Worm (Caenorhabditis elegans) whole organism, L2 larva: ENCODE measurements around the gene C35A11.4.

ENCODE experiments used
- C34F6.9 ChIP-seq: fragments of 150-350 bp; optimal IDR thresholded peaks from 2 replicates; lab custom pipeline; 2014; ENCODE audit warnings: missing biosample characterization, missing genetic modification characterization
- F13H6.1 ChIP-seq: sonication (generic microtip); optimal IDR thresholded peaks from 2 replicates; lab custom pipeline; 2016; ENCODE audit warnings: missing genetic modification characterization, missing compliant biosample characterization
- Y55F3AM.14 ChIP-seq: fragments of 200-800 bp; sonication (Bioruptor generic); optimal IDR thresholded peaks from 2 replicates; lab custom pipeline; 2018; ENCODE audit warnings: mild to moderate bottlenecking, missing genetic modification characterization, missing compliant biosample characterization
- ZK546.5 ChIP-seq: sonication (generic microtip); optimal IDR thresholded peaks from 2 replicates; lab custom pipeline; 2017; ENCODE audit warnings: missing biosample characterization, missing genetic modification characterization
- alr-1 ChIP-seq: fragments of 150-350 bp; optimal IDR thresholded peaks from 2 replicates; lab custom pipeline; 2014; ENCODE audit warnings: missing biosample characterization, missing genetic modification characterization
- ama-1 ChIP-seq: fragments of 150-350 bp; optimal IDR thresholded peaks from 2 replicates; lab custom pipeline; 2018; ENCODE audit warnings: inconsistent platforms
- blmp-1 ChIP-seq: sonication (generic microtip); optimal IDR thresholded peaks from 2 replicates; lab custom pipeline; 2017; ENCODE audit warnings: missing genetic modification characterization, mild to moderate bottlenecking, missing compliant biosample characterization, antibody characterized with exemption, moderate library complexity; ENCODE audit not compliant: insufficient read depth
- ceh-82 ChIP-seq: fragments of 150-350 bp; optimal IDR thresholded peaks from 2 replicates; lab custom pipeline; 2014; ENCODE audit warnings: missing biosample characterization, missing genetic modification characterization
- egl-27 ChIP-seq: sonication (generic microtip); optimal IDR thresholded peaks from 3 replicates; lab custom pipeline; 2017; ENCODE audit warnings: missing biosample characterization, missing genetic modification reagents, missing genetic modification characterization
- elt-1 ChIP-seq: fragments of 150-350 bp; optimal IDR thresholded peaks from 2 replicates; lab custom pipeline; 2014; ENCODE audit warnings: missing biosample characterization, missing genetic modification characterization
- elt-3 ChIP-seq: sonication (generic microtip); optimal IDR thresholded peaks from 2 replicates; lab custom pipeline; 2017; ENCODE audit warnings: missing biosample characterization, missing genetic modification characterization
- fos-1 ChIP-seq: fragments of 150-350 bp; optimal IDR thresholded peaks from 2 replicates; lab custom pipeline; 2014; ENCODE audit warnings: missing biosample characterization, missing genetic modification characterization
- lin-11 ChIP-seq: fragments of 150-350 bp; sonication (generic microtip); optimal IDR thresholded peaks from 2 replicates; lab custom pipeline; 2014; ENCODE audit warnings: missing biosample characterization, missing genetic modification characterization, inconsistent platforms, mixed read lengths
- lin-13 ChIP-seq: fragments of 150-350 bp; optimal IDR thresholded peaks from 2 replicates; lab custom pipeline; 2014; ENCODE audit warnings: missing biosample characterization, missing genetic modification reagents, missing genetic modification characterization
- lin-39 ChIP-seq: fragments of 150-350 bp; optimal IDR thresholded peaks from 2 replicates; lab custom pipeline; 2014; ENCODE audit warnings: missing biosample characterization, missing genetic modification reagents, missing genetic modification characterization
- lsy-2 ChIP-seq, 2 experiments: fragments of 150-350 bp in 1 of 2; sonication (generic microtip) in 1 of 2; optimal IDR thresholded peaks; 2 replicates each; lab custom pipeline; 2014 to 2017; ENCODE audit warnings: missing biosample characterization in 2 of 2, missing genetic modification characterization in 2 of 2
- mbf-1 ChIP-seq: sonication (generic microtip); optimal IDR thresholded peaks from 2 replicates; lab custom pipeline; 2017; ENCODE audit warnings: missing biosample characterization, missing genetic modification characterization
- mdl-1 ChIP-seq, 2 experiments: fragments of 150-350 bp in 1 of 2; sonication (generic microtip) in 1 of 2; optimal IDR thresholded peaks; 2 replicates each; lab custom pipeline; 2017; ENCODE audit warnings: missing biosample characterization in 2 of 2, missing genetic modification characterization in 2 of 2
- nhr-11 ChIP-seq: fragments of 150-350 bp; optimal IDR thresholded peaks from 2 replicates; lab custom pipeline; 2014; ENCODE audit warnings: missing biosample characterization, missing genetic modification characterization
- nhr-12 ChIP-seq: fragments of 150-350 bp; optimal IDR thresholded peaks from 2 replicates; lab custom pipeline; 2014; ENCODE audit warnings: missing biosample characterization, missing genetic modification characterization
- nhr-21 ChIP-seq: fragments of 150-350 bp; optimal IDR thresholded peaks from 2 replicates; lab custom pipeline; 2014; ENCODE audit warnings: missing biosample characterization, missing genetic modification characterization
- nhr-23 ChIP-seq: fragments of 150-350 bp; optimal IDR thresholded peaks from 2 replicates; lab custom pipeline; 2014; ENCODE audit warnings: missing biosample characterization, missing genetic modification reagents, missing genetic modification characterization
- nhr-237 ChIP-seq: fragments of 150-350 bp; optimal IDR thresholded peaks from 2 replicates; lab custom pipeline; 2014; ENCODE audit warnings: missing biosample characterization, missing genetic modification characterization
- nhr-25 ChIP-seq: fragments of 150-350 bp; sonication (generic microtip); optimal IDR thresholded peaks from 3 replicates; lab custom pipeline; 2014; ENCODE audit warnings: missing biosample characterization, missing genetic modification characterization
- nhr-77 ChIP-seq: fragments of 150-350 bp; optimal IDR thresholded peaks from 2 replicates; lab custom pipeline; 2014; ENCODE audit warnings: missing biosample characterization, missing genetic modification characterization
- skn-1 ChIP-seq: sonication (generic microtip); optimal IDR thresholded peaks from 2 replicates; lab custom pipeline; 2017; ENCODE audit warnings: missing biosample characterization, missing genetic modification characterization
- sma-3 ChIP-seq: sonication (generic microtip); optimal IDR thresholded peaks from 2 replicates; lab custom pipeline; 2016; ENCODE audit warnings: missing genetic modification reagents, missing genetic modification characterization, missing compliant biosample characterization
- sma-9 ChIP-seq, 2 experiments: fragments of 150-350 bp in 1 of 2; sonication (generic microtip) in 1 of 2; optimal IDR thresholded peaks; 2 replicates each; lab custom pipeline; 2014 to 2016; ENCODE audit warnings: missing genetic modification characterization in 2 of 2, mild to moderate bottlenecking in 1 of 2, missing biosample characterization in 1 of 2, missing compliant biosample characterization in 1 of 2, missing genetic modification reagents in 1 of 2, moderate library complexity in 1 of 2
- snpc-4 ChIP-seq: fragments of 150-350 bp; optimal IDR thresholded peaks from 2 replicates; lab custom pipeline; 2014; ENCODE audit warnings: missing biosample characterization, missing genetic modification characterization
- unc-39 ChIP-seq: fragments of 150-350 bp; optimal IDR thresholded peaks from 2 replicates; lab custom pipeline; 2014; ENCODE audit warnings: missing biosample characterization, missing genetic modification characterization
- unc-55 ChIP-seq: fragments of 150-350 bp; sonication (generic microtip); optimal IDR thresholded peaks from 3 replicates; lab custom pipeline; 2014; ENCODE audit warnings: missing biosample characterization, missing genetic modification reagents, missing genetic modification characterization
- unc-62 ChIP-seq: fragments of 150-350 bp; optimal IDR thresholded peaks from 2 replicates; lab custom pipeline; 2014; ENCODE audit warnings: missing biosample characterization, missing genetic modification reagents, missing genetic modification characterization
- zag-1 ChIP-seq: fragments of 150-350 bp; optimal IDR thresholded peaks from 2 replicates; lab custom pipeline; 2014; ENCODE audit warnings: missing biosample characterization, missing genetic modification characterization
- ztf-11 ChIP-seq: sonication (generic microtip); optimal IDR thresholded peaks from 2 replicates; lab custom pipeline; 2017; ENCODE audit warnings: missing biosample characterization, missing genetic modification characterization
- ztf-4 ChIP-seq: fragments of 150-350 bp; optimal IDR thresholded peaks from 2 replicates; lab custom pipeline; 2014; ENCODE audit warnings: missing biosample characterization, missing genetic modification characterization

C35A11.4 gene

DNA sequence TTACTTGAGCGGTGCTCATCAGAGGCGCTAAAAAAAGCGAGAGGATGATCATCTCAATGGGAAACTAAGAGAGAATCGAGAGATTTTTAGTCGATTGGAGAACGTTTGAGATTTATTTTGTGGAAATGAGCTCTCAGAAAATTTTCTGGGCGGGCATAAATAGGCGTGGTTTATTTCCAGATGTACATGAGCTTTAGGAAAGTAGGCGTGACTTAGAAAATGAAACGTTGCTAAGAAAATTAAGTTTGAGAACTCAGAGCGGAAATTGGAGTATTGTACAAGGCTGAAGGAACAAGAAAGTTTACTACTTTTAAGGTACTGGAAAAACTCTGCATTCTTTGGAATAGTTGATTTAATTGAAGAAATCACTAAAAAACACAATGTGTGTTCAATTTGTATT lies 24.2 kb downstream of the C35A11.4 start, which contains the start of gene T09D3.9:
T09D3.9 (minus strand) TSS at position 101 of the 400 bp plus-strand sequence.
- TF ChIP-seq lin-39 (tag; lab: Kevin White, UChicago) (no peak), Y55F3AM.14 (GFP tag; lab: Kevin White, UChicago) (no peak), blmp-1 (tag; lab: Kevin White, UChicago) (no peak), nhr-21 (no peak), mdl-1 (tag; optimal IDR thresholded peaks at IDR 0.05; lab: Kevin White, UChicago) (no peak), nhr-23 (tag; lab: Kevin White, UChicago) (no peak), lsy-2 (tag; optimal IDR thresholded peaks at IDR 0.05; lab: Kevin White, UChicago) (no peak), alr-1 (tag; lab: Kevin White, UChicago) (no peak), zag-1 (tag; lab: Kevin White, UChicago) (no peak), C34F6.9 (tag; lab: Kevin White, UChicago) (no peak), mbf-1 (tag; lab: Kevin White, UChicago) (no peak), nhr-11 (tag; lab: Kevin White, UChicago) (no peak)
- TF ChIP-seq, all 48 proteins: peak for 0

DNA sequence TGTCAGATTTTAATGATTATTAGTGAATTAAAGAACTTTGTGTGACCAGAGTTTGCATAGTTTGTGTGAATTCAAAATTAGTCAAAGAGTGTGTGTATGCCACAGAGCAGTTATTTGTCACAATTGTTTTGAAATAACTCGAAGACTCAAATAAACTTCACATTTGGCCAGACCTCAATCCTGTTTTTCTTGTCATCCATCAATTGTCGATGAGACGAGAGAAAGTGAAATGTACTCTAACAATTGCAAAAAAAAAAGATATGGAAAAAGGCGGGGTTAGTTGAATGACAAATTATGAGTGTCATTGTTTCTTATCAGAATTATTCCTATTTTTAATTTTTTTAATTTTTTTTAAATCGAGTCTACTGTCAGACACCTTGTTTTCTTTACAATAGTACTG lies 28.1 kb downstream of the C35A11.4 start, which contains the start of gene T09D3.8:
T09D3.8 (plus strand) TSS at position 301 of the 400 bp plus-strand sequence.
- TF ChIP-seq egl-27 (tag; lab: Kevin White, UChicago): no peak
- no peak for TF ChIP-seq elt-1 (tag; lab: Kevin White, UChicago)
- no peak for TF ChIP-seq skn-1 (tag; lab: Kevin White, UChicago)
- no peak for TF ChIP-seq lin-13 (GFP tag; lab: Kevin White, UChicago)
- no peak for TF ChIP-seq alr-1 (tag; lab: Kevin White, UChicago)
- TF ChIP-seq nhr-23 (tag; lab: Kevin White, UChicago): no peak
- no peak for TF ChIP-seq zag-1 (tag; lab: Kevin White, UChicago)
- TF ChIP-seq elt-3: no peak
- TF ChIP-seq unc-62 (GFP tag; lab: Kevin White, UChicago): no peak
- TF ChIP-seq nhr-25 (tag; lab: Kevin White, UChicago): no peak

DNA sequence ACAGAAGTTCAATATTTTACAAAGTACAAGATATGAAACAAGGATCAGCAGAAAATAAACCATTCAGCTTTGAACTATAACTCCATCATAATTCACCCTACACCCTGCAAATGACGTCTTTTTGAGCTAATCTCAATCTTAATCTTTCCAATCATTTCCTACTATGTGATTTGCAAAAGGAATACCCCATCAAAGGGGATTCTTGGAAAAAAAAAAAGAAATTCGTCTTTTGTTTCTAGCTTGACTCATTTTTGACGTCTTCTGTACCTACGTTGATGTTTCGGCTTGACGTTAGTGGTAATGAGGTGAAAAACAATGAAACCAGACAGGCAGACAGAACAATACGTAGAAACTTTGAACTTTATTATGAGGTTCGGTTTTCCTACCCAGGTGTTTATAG lies 30.7 kb downstream of the C35A11.4 start:
- TF ChIP-seq nhr-77 (tag; lab: Kevin White, UChicago): no peak
- no peak for TF ChIP-seq blmp-1 (tag; lab: Kevin White, UChicago)
- TF ChIP-seq nhr-21: no peak
- no peak for TF ChIP-seq sma-3 (GFP tag; lab: Kevin White, UChicago)
- TF ChIP-seq alr-1 (tag; lab: Kevin White, UChicago): no peak
- no peak for TF ChIP-seq unc-55 (GFP tag; lab: Kevin White, UChicago)
- no peak for TF ChIP-seq ceh-82 (tag; lab: Kevin White, UChicago)
- TF ChIP-seq skn-1 (tag; lab: Kevin White, UChicago): no peak
- no peak for TF ChIP-seq unc-39 (tag; lab: Kevin White, UChicago)
- TF ChIP-seq lsy-2 (tag; optimal IDR thresholded peaks at IDR 0.05; lab: Kevin White, UChicago): no peak
- TF ChIP-seq F13H6.1 (tag; lab: Kevin White, UChicago): no peak
- TF ChIP-seq ztf-4 (tag; lab: Kevin White, UChicago): no peak
- no peak for TF ChIP-seq mbf-1 (tag; lab: Kevin White, UChicago)
- no peak for TF ChIP-seq sma-9 (GFP tag; optimal IDR thresholded peaks at IDR 0.05; lab: Kevin White, UChicago)
- no peak for TF ChIP-seq sma-9 (tag; optimal IDR thresholded peaks at IDR 0.05; lab: Kevin White, UChicago)
- TF ChIP-seq, all 48 proteins: peak for 0

DNA sequence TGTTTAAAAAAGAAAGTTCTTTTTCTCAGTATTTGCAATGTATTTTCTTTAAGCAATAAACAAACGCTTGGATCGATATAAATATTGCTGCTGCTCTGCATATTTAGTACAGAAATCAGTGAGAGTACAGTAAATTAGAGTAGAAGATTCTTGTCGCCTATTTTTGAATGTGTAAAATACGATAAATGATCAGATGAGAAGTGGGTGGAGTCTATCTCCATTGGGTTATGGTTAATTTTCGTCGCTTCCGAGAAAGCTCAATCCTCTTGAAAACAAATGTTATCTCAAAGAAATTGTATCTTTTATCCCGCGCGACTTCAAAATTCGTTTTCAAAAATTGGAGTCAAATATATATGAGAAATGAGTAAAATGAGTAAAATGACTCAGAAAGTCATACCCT lies 34.2 kb downstream of the C35A11.4 start, which contains the start of gene nhr-216:
nhr-216 (minus strand) TSS at position 101 of the 400 bp plus-strand sequence.
- TF ChIP-seq mdl-1 (tag; optimal IDR thresholded peaks at IDR 0.05; lab: Kevin White, UChicago) (no peak), elt-1 (tag; lab: Kevin White, UChicago) (no peak), nhr-25 (tag; lab: Kevin White, UChicago) (no peak), egl-27 (tag; lab: Kevin White, UChicago) (no peak), alr-1 (tag; lab: Kevin White, UChicago) (no peak), lin-11 (tag; lab: Kevin White, UChicago) (no peak), ztf-11 (tag; lab: Kevin White, UChicago) (no peak), ceh-82 (tag; lab: Kevin White, UChicago) (no peak), skn-1 (tag; lab: Kevin White, UChicago) (no peak), nhr-237 (tag; lab: Kevin White, UChicago) (no peak), F13H6.1 (tag; lab: Kevin White, UChicago) (no peak), ama-1 (no peak), fos-1 (tag; lab: Kevin White, UChicago) (no peak), nhr-77 (tag; lab: Kevin White, UChicago) (no peak), ZK546.5 (tag; lab: Kevin White, UChicago) (no peak), lin-13 (GFP tag; lab: Kevin White, UChicago) (no peak), lin-39 (tag; lab: Kevin White, UChicago) (no peak), nhr-12 (tag; lab: Kevin White, UChicago) (no peak), snpc-4 (tag; lab: Kevin White, UChicago) (no peak)
